Worm (Caenorhabditis elegans) whole organism, L1 larva: Measurements from ENCODE around the gene K04A8.19.
A peak's percentile ranks its signal among the peaks of the same experiment; 100 is the strongest.

Experiments
- C04F5.9 ChIP-seq: sonication (generic microtip); optimal IDR thresholded peaks from 2 replicates; lab custom pipeline; 2016; ENCODE audit warnings: missing genetic modification characterization, missing compliant biosample characterization
- C16A3.4 ChIP-seq: fragments of 150-350 bp; optimal IDR thresholded peaks from 2 replicates; lab custom pipeline; 2014; ENCODE audit warnings: missing biosample characterization, missing genetic modification characterization
- C34B4.2 ChIP-seq: sonication (generic microtip); optimal IDR thresholded peaks from 2 replicates; lab custom pipeline; 2017; ENCODE audit warnings: mild to moderate bottlenecking, missing genetic modification characterization, missing compliant biosample characterization
- F16B12.6 ChIP-seq: fragments of 150-350 bp; optimal IDR thresholded peaks from 2 replicates; lab custom pipeline; 2014; ENCODE audit warnings: missing biosample characterization, missing genetic modification characterization
- Y116A8C.19 ChIP-seq: sonication (generic microtip); optimal IDR thresholded peaks from 2 replicates; lab custom pipeline; 2016; ENCODE audit warnings: missing compliant biosample characterization, missing genetic modification characterization, borderline replicate concordance
- aly-2 ChIP-seq: fragments of 150-350 bp; optimal IDR thresholded peaks from 2 replicates; lab custom pipeline; 2014; ENCODE audit warnings: missing biosample characterization, missing genetic modification characterization
- ama-1 ChIP-seq: fragments of 150-350 bp; optimal IDR thresholded peaks from 2 replicates; lab custom pipeline; 2014
- blmp-1 ChIP-seq: fragments of 150-350 bp; optimal IDR thresholded peaks from 2 replicates; lab custom pipeline; 2014; ENCODE audit warnings: missing biosample characterization, missing genetic modification characterization
- ceh-63 ChIP-seq: fragments of 200-800 bp; sonication (Bioruptor generic); optimal IDR thresholded peaks from 2 replicates; lab custom pipeline; 2018; ENCODE audit warnings: mild to moderate bottlenecking, missing genetic modification characterization, missing compliant biosample characterization
- ceh-8 ChIP-seq: fragments of 200-800 bp; sonication (Bioruptor generic); optimal IDR thresholded peaks from 2 replicates; lab custom pipeline; 2018; ENCODE audit warnings: mild to moderate bottlenecking, missing genetic modification characterization, moderate library complexity, missing compliant biosample characterization
- ceh-88 ChIP-seq: fragments of 200-800 bp; sonication (Bioruptor generic); IDR thresholded peaks from 2 replicates; pipeline ENCODE4 v1.3.6; 2022; ENCODE audit warnings: missing genetic modification characterization, missing compliant biosample characterization
- ceh-90 ChIP-seq: sonication (generic microtip); optimal IDR thresholded peaks from 2 replicates; lab custom pipeline; 2016; ENCODE audit warnings: missing genetic modification characterization, missing compliant biosample characterization
- ces-1 ChIP-seq: fragments of 150-350 bp; optimal IDR thresholded peaks from 2 replicates; lab custom pipeline; 2014; ENCODE audit warnings: missing biosample characterization, missing genetic modification reagents, missing genetic modification characterization
- dpl-1 ChIP-seq, 3 experiments: fragments of 150-350 bp in 2 of 3; sonication (generic microtip) in 1 of 3; optimal IDR thresholded peaks; 2 replicates each; lab custom pipeline; 2014 to 2017; ENCODE audit warnings: missing biosample characterization in 3 of 3, missing genetic modification characterization in 3 of 3, missing genetic modification reagents in 3 of 3
- dsc-1 ChIP-seq: sonication (generic microtip); optimal IDR thresholded peaks from 2 replicates; lab custom pipeline; 2016; ENCODE audit warnings: mild to moderate bottlenecking, missing genetic modification characterization, missing compliant biosample characterization
- efl-1 ChIP-seq, 4 experiments: fragments of 150-350 bp; optimal IDR thresholded peaks in 3 of 4; peaks in 1 of 4; 1 replicate in 1 of 4; 2 replicates in 3 of 4; lab custom pipeline; 2014; ENCODE audit warnings: missing biosample characterization in 2 of 4, missing genetic modification characterization in 2 of 4, missing genetic modification reagents in 2 of 4
- efl-3 ChIP-seq: fragments of 200-800 bp; sonication (Bioruptor generic); optimal IDR thresholded peaks from 2 replicates; lab custom pipeline; 2018; ENCODE audit warnings: mild to moderate bottlenecking, missing genetic modification characterization, missing compliant biosample characterization
- ets-5 ChIP-seq: fragments of 200-800 bp; sonication (Bioruptor generic); IDR thresholded peaks from 2 replicates; pipeline ENCODE4 v1.3.6; 2022; ENCODE audit warnings: missing genetic modification characterization, missing compliant biosample characterization
- fkh-4 ChIP-seq: sonication (generic microtip); optimal IDR thresholded peaks from 2 replicates; lab custom pipeline; 2016; ENCODE audit warnings: missing compliant biosample characterization, missing genetic modification characterization, borderline replicate concordance
- grh-1 ChIP-seq: fragments of 200-800 bp; sonication (Bioruptor generic); IDR thresholded peaks from 2 replicates; pipeline ENCODE4 v1.3.6; 2022; ENCODE audit warnings: missing genetic modification reagents, missing genetic modification characterization, missing compliant biosample characterization
- hlh-4 ChIP-seq: sonication (generic microtip); optimal IDR thresholded peaks from 2 replicates; lab custom pipeline; 2016; ENCODE audit warnings: mild to moderate bottlenecking, missing genetic modification characterization, missing compliant biosample characterization
- isw-1 ChIP-seq: fragments of 200-800 bp; sonication (Bioruptor generic); IDR thresholded peaks from 2 replicates; pipeline ENCODE4 v1.3.6; 2022; ENCODE audit warnings: missing genetic modification characterization, missing compliant biosample characterization
- lir-3 ChIP-seq: sonication (generic microtip); optimal IDR thresholded peaks from 2 replicates; lab custom pipeline; 2016; ENCODE audit warnings: mild to moderate bottlenecking, missing genetic modification characterization, moderate library complexity, missing compliant biosample characterization; ENCODE audit not compliant: poor library complexity
- mep-1 ChIP-seq: fragments of 150-350 bp; optimal IDR thresholded peaks from 2 replicates; lab custom pipeline; 2014; ENCODE audit warnings: missing biosample characterization, missing genetic modification characterization
- nhr-11 ChIP-seq: fragments of 150-350 bp; optimal IDR thresholded peaks from 2 replicates; lab custom pipeline; 2014; ENCODE audit warnings: missing biosample characterization, missing genetic modification characterization
- nhr-12 ChIP-seq: sonication (generic microtip); optimal IDR thresholded peaks from 2 replicates; lab custom pipeline; 2017; ENCODE audit warnings: missing biosample characterization, missing genetic modification characterization
- nhr-20 ChIP-seq: sonication (generic microtip); optimal IDR thresholded peaks from 2 replicates; lab custom pipeline; 2016; ENCODE audit warnings: mild to moderate bottlenecking, missing genetic modification characterization, missing compliant biosample characterization
- nhr-47 ChIP-seq: sonication (generic microtip); optimal IDR thresholded peaks from 2 replicates; lab custom pipeline; 2016; ENCODE audit warnings: mild to moderate bottlenecking, missing genetic modification characterization, moderate library complexity, missing compliant biosample characterization
- nhr-76 ChIP-seq: sonication (generic microtip); optimal IDR thresholded peaks from 2 replicates; lab custom pipeline; 2017; ENCODE audit warnings: missing biosample characterization, missing genetic modification characterization
- nhr-90 ChIP-seq: sonication (generic microtip); optimal IDR thresholded peaks from 2 replicates; lab custom pipeline; 2016; ENCODE audit warnings: mild to moderate bottlenecking, missing genetic modification characterization, missing compliant biosample characterization; ENCODE audit not compliant: poor library complexity
- pqm-1 ChIP-seq: sonication (generic microtip); optimal IDR thresholded peaks from 3 replicates; lab custom pipeline; 2017; ENCODE audit warnings: missing biosample characterization, missing genetic modification characterization
- rnt-1 ChIP-seq: sonication (generic microtip); optimal IDR thresholded peaks from 2 replicates; lab custom pipeline; 2016; ENCODE audit warnings: mild to moderate bottlenecking, missing genetic modification characterization, moderate library complexity, missing compliant biosample characterization
- snu-23 ChIP-seq: sonication (generic microtip); optimal IDR thresholded peaks from 2 replicates; lab custom pipeline; 2016; ENCODE audit warnings: missing genetic modification characterization, missing compliant biosample characterization
- sox-4 ChIP-seq: sonication (generic microtip); optimal IDR thresholded peaks from 2 replicates; lab custom pipeline; 2016; ENCODE audit warnings: missing genetic modification characterization, missing compliant biosample characterization
- sptf-1 ChIP-seq: fragments of 150-350 bp; optimal IDR thresholded peaks from 2 replicates; lab custom pipeline; 2014; ENCODE audit warnings: missing biosample characterization, missing genetic modification characterization
- sup-37 ChIP-seq: fragments of 200-800 bp; sonication (Bioruptor generic); optimal IDR thresholded peaks from 2 replicates; lab custom pipeline; 2018; ENCODE audit warnings: mild to moderate bottlenecking, missing genetic modification characterization, missing compliant biosample characterization
- swsn-7 ChIP-seq: sonication (generic microtip); optimal IDR thresholded peaks from 2 replicates; lab custom pipeline; 2016; ENCODE audit warnings: missing genetic modification characterization, missing compliant biosample characterization
- tbx-2 ChIP-seq: sonication (generic microtip); optimal IDR thresholded peaks from 2 replicates; lab custom pipeline; 2016; ENCODE audit warnings: missing genetic modification characterization, missing compliant biosample characterization
- unc-30 ChIP-seq: sonication (generic microtip); optimal IDR thresholded peaks from 2 replicates; lab custom pipeline; 2017; ENCODE audit warnings: missing biosample characterization, missing genetic modification characterization
- vab-15 ChIP-seq: sonication (generic microtip); optimal IDR thresholded peaks from 2 replicates; lab custom pipeline; 2017; ENCODE audit warnings: missing genotype, mild to moderate bottlenecking, missing genetic modification characterization, missing compliant biosample characterization
- xbp-1 ChIP-seq: sonication (generic microtip); optimal IDR thresholded peaks from 2 replicates; lab custom pipeline; 2016; ENCODE audit warnings: missing genetic modification characterization, missing compliant biosample characterization
- zag-1 ChIP-seq: fragments of 150-350 bp; optimal IDR thresholded peaks from 2 replicates; lab custom pipeline; 2014; ENCODE audit warnings: missing biosample characterization, missing genetic modification characterization
- zip-4 ChIP-seq: fragments of 200-800 bp; sonication (Bioruptor generic); optimal IDR thresholded peaks from 2 replicates; lab custom pipeline; 2018; ENCODE audit warnings: mild to moderate bottlenecking, missing genetic modification characterization, moderate library complexity, missing compliant biosample characterization
- ztf-11 ChIP-seq, 2 experiments: sonication (generic microtip); optimal IDR thresholded peaks; 2 replicates each; lab custom pipeline; 2016 to 2017; ENCODE audit warnings: missing genetic modification characterization in 2 of 2, missing biosample characterization in 1 of 2, missing compliant biosample characterization in 1 of 2
- ztf-4 ChIP-seq: fragments of 150-350 bp; optimal IDR thresholded peaks from 2 replicates; lab custom pipeline; 2014; ENCODE audit warnings: missing biosample characterization, missing genetic modification characterization

K04A8.19 gene

ce11 chrV:6593700-6594244, 39.6 kb upstream of the K04A8.19 start, which contains the start of gene hcp-1 (continued):
- TF ChIP-seq ztf-4: no peak
- TF ChIP-seq lir-3 (tag; lab: Kevin White, UChicago): no peak
- TF ChIP-seq ces-1 (GFP tag; lab: Kevin White, UChicago): no peak
- no peak for TF ChIP-seq ceh-90 (tag; lab: Kevin White, UChicago)
- peak; percentile 57 for TF ChIP-seq mep-1 (tag; lab: Kevin White, UChicago)
- no peak for TF ChIP-seq ceh-63 (GFP tag; lab: Kevin White, UChicago)
- peak; percentile 37 for TF ChIP-seq rnt-1 (tag; lab: Kevin White, UChicago)
- no peak for TF ChIP-seq zag-1 (tag; lab: Kevin White, UChicago)
- peak; percentile 41 for TF ChIP-seq xbp-1
- peak; percentile 83 for TF ChIP-seq blmp-1 (tag; lab: Kevin White, UChicago)
- peak; percentile 46 for TF ChIP-seq snu-23 (GFP tag; lab: Kevin White, UChicago)
- TF ChIP-seq pqm-1 (tag; lab: Kevin White, UChicago): no peak
- no peak for TF ChIP-seq nhr-12
- TF ChIP-seq ceh-8: no peak
- no peak for TF ChIP-seq sox-4
- peak; percentile 20 for TF ChIP-seq nhr-20 (tag; lab: Kevin White, UChicago)
- no peak for TF ChIP-seq nhr-11 (tag; lab: Kevin White, UChicago)
- TF ChIP-seq isw-1: peak; percentile 3; the same call in 1 of the 2 replicates
- peak; percentile 87 to 91 (median 88) for TF ChIP-seq dpl-1 (GFP tag; optimal IDR thresholded peaks at IDR 0.05; lab: Kevin White, UChicago)
- TF ChIP-seq sptf-1 (tag; lab: Kevin White, UChicago): no peak
- TF ChIP-seq C04F5.9 (tag; lab: Kevin White, UChicago): no peak
- TF ChIP-seq nhr-90 (tag; lab: Kevin White, UChicago): no peak
- TF ChIP-seq efl-1 (optimal IDR thresholded peaks at IDR 0.05; lab: Kevin White, UChicago): peak; percentile 91 to 95
- TF ChIP-seq efl-1 (GFP tag; optimal IDR thresholded peaks at IDR 0.05 in 1 of 2; lab: Kevin White, UChicago): peak; percentile 89 to 99
- TF ChIP-seq efl-3 (GFP tag; lab: Kevin White, UChicago): no peak
- no peak for TF ChIP-seq grh-1
- TF ChIP-seq unc-30: no peak
- TF ChIP-seq ets-5 (GFP tag; lab: Robert Waterston, UW): no peak
- no peak for TF ChIP-seq ama-1 (lab: Kevin White, UChicago)
- no peak for TF ChIP-seq sup-37 (GFP tag; lab: Kevin White, UChicago)
- no peak for TF ChIP-seq ceh-88 (GFP tag; lab: Robert Waterston, UW)
- TF ChIP-seq fkh-4: no peak
- peak; percentile 61 for TF ChIP-seq C16A3.4 (tag; lab: Kevin White, UChicago)
- no peak for TF ChIP-seq nhr-76
- TF ChIP-seq C34B4.2 (tag; lab: Kevin White, UChicago): no peak
- no peak for TF ChIP-seq Y116A8C.19 (tag; lab: Kevin White, UChicago)
- peak; percentile 9 for TF ChIP-seq swsn-7
- TF ChIP-seq F16B12.6 (tag; lab: Kevin White, UChicago): peak; percentile 29
- no peak for TF ChIP-seq vab-15 (tag; lab: Kevin White, UChicago)
- TF ChIP-seq dsc-1: no peak
- TF ChIP-seq nhr-47 (tag; lab: Kevin White, UChicago): no peak
- no peak for TF ChIP-seq zip-4
- no peak for TF ChIP-seq ztf-11 (tag; optimal IDR thresholded peaks at IDR 0.05; lab: Kevin White, UChicago)
- TF ChIP-seq aly-2 (tag; lab: Kevin White, UChicago): no peak
- no peak for TF ChIP-seq tbx-2 (tag; lab: Kevin White, UChicago)
- no peak for TF ChIP-seq hlh-4
